Worm (Caenorhabditis elegans) whole organism, L4 larva: ENCODE data around the gene K08H2.10.
"Not testable (repeated sequence)": the region's sequence is repeated elsewhere in the genome, so short reads cannot be mapped to it uniquely, and the experiment has no call there.

Source experiments
- R02D3.7 ChIP-seq: fragments of 150-350 bp; sonication (generic microtip); optimal IDR thresholded peaks from 3 replicates; lab custom pipeline; 2014; ENCODE audit warnings: missing biosample characterization, missing genetic modification characterization
- aha-1 ChIP-seq: fragments of 150-350 bp; peaks from one replicate; lab custom pipeline; 2014; ENCODE audit warnings: missing biosample characterization, missing genetic modification characterization
- ama-1 ChIP-seq: fragments of 150-350 bp; optimal IDR thresholded peaks from 2 replicates; lab custom pipeline; 2014; ENCODE audit warnings: inconsistent platforms, mixed read lengths
- lin-1 ChIP-seq: fragments of 200-800 bp; sonication (Bioruptor generic); IDR thresholded peaks from 2 replicates; pipeline ENCODE4 v1.3.6; 2022; ENCODE audit warnings: missing genetic modification reagents, missing genetic modification characterization, missing compliant biosample characterization
- lin-15B ChIP-seq: fragments of 150-350 bp; sonication (generic microtip); optimal IDR thresholded peaks from 3 replicates; lab custom pipeline; 2014; ENCODE audit warnings: missing biosample characterization, missing genetic modification characterization
- lin-39 ChIP-seq: fragments of 150-350 bp; optimal IDR thresholded peaks from 2 replicates; lab custom pipeline; 2014; ENCODE audit warnings: missing biosample characterization, missing genetic modification reagents, missing genetic modification characterization
- mep-1 ChIP-seq: fragments of 150-350 bp; sonication (generic microtip); optimal IDR thresholded peaks from 3 replicates; lab custom pipeline; 2014; ENCODE audit warnings: missing biosample characterization, missing genetic modification characterization
- mxl-2 ChIP-seq: fragments of 200-800 bp; sonication (Bioruptor generic); conservative IDR thresholded peaks from 2 replicates; pipeline ENCODE4 v1.3.6; 2022; ENCODE audit warnings: missing genetic modification reagents, missing genetic modification characterization, missing compliant biosample characterization
- nhr-237 ChIP-seq: sonication (generic microtip); optimal IDR thresholded peaks from 2 replicates; lab custom pipeline; 2017; ENCODE audit warnings: missing biosample characterization, missing genetic modification characterization
- nhr-76 ChIP-seq: fragments of 150-350 bp; optimal IDR thresholded peaks from 2 replicates; lab custom pipeline; 2014; ENCODE audit warnings: missing biosample characterization, missing genetic modification characterization
- pqm-1 ChIP-seq: sonication (generic microtip); optimal IDR thresholded peaks from 2 replicates; lab custom pipeline; 2017; ENCODE audit warnings: missing biosample characterization, missing genetic modification characterization

DNA sequence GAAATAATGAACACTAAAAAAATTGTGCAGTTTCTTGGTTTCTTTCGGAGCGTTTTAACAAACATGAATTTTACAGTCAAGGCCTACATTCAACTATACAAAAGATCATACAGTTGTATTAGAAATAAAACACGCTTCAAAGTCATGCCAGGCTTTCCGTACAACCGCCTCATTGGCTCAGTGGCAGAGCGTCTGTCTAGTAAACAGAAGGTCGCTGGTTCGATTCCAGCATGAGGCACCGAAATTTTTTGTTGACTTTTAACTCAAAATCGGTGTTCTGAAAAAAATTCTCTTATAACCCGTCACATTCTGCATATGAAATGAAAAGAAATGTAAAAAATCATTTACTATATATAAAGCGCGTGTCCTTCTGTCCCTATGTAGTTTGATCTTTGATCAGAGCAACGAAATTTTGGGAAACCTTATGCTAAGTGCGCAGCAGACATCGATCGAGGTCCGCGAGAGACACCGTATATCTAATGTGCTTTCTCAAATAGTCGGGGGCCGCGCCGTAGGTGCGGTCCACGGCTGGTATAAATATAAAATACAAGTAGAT, 3.5 kb downstream of the K08H2.10 start:
- TF ChIP-seq pqm-1 (tag; lab: Kevin White, UChicago), result peak; percentile 4
- TF ChIP-seq mep-1 (tag; lab: Kevin White, UChicago), result peak; percentile 6
- not testable (repeated sequence) for TF ChIP-seq mxl-2 (GFP tag; lab: Robert Waterston, UW); aha-1; lin-15B; nhr-237 (tag; lab: Kevin White, UChicago); R02D3.7 (tag; lab: Kevin White, UChicago); lin-39 (tag; lab: Kevin White, UChicago); nhr-76 (tag; lab: Kevin White, UChicago); ama-1 (lab: Kevin White, UChicago)
- 0 out of 2 replicates have a peak, but pooled peaks have one; percentile 15 for TF ChIP-seq lin-1 (GFP tag; lab: Robert Waterston, UW)
